Worm (Caenorhabditis elegans) whole organism, early embryonic: ENCODE results near the gene F02C12.2.

Source experiments
- B0310.2 ChIP-seq: sonication (generic microtip); optimal IDR thresholded peaks from 2 replicates; lab custom pipeline; 2016; ENCODE audit warnings: mild to moderate bottlenecking, missing genetic modification characterization, missing compliant biosample characterization
- aly-1 ChIP-seq: sonication (generic microtip); optimal IDR thresholded peaks from 2 replicates; lab custom pipeline; 2016; ENCODE audit warnings: missing genetic modification characterization, missing compliant biosample characterization
- ama-1 ChIP-seq: fragments of 150-350 bp; optimal IDR thresholded peaks from 2 replicates; lab custom pipeline; 2014
- ceh-36 ChIP-seq: sonication (generic microtip); optimal IDR thresholded peaks from 2 replicates; lab custom pipeline; 2016; ENCODE audit warnings: missing genetic modification characterization, inconsistent platforms, missing compliant biosample characterization
- ets-7 ChIP-seq: sonication (generic microtip); optimal IDR thresholded peaks from 2 replicates; lab custom pipeline; 2016; ENCODE audit warnings: missing genotype, missing genetic modification characterization, missing compliant biosample characterization
- flt-1 ChIP-seq: fragments of 200-800 bp; sonication (Bioruptor generic); IDR thresholded peaks from 2 replicates; pipeline ENCODE4 v1.3.6; 2022; ENCODE audit warnings: missing genetic modification characterization, missing compliant biosample characterization
- hmbx-1 ChIP-seq: sonication (generic microtip); optimal IDR thresholded peaks from 2 replicates; lab custom pipeline; 2016; ENCODE audit warnings: mild to moderate bottlenecking, missing genetic modification characterization, missing compliant biosample characterization
- hmg-4 ChIP-seq: fragments of 200-800 bp; sonication (Bioruptor generic); optimal IDR thresholded peaks from 2 replicates; lab custom pipeline; 2018; ENCODE audit warnings: mild to moderate bottlenecking, missing genetic modification characterization, missing compliant biosample characterization
- pes-1 ChIP-seq: fragments of 200-800 bp; sonication (Bioruptor generic); IDR thresholded peaks from 2 replicates; pipeline ENCODE4 v1.3.6; 2022; ENCODE audit warnings: missing genetic modification reagents, missing genetic modification characterization, missing compliant biosample characterization
- scrt-1 ChIP-seq: fragments of 200-800 bp; sonication (Bioruptor generic); IDR thresholded peaks from 2 replicates; pipeline ENCODE4 v1.3.6; 2022; ENCODE audit warnings: missing genetic modification characterization, missing compliant biosample characterization
- tbx-11 ChIP-seq: fragments of 200-800 bp; sonication (Bioruptor generic); IDR thresholded peaks from 2 replicates; pipeline ENCODE4 v1.3.6; 2022; ENCODE audit warnings: missing genetic modification characterization, missing compliant biosample characterization
- tbx-37 ChIP-seq: fragments of 200-800 bp; sonication (Bioruptor generic); conservative IDR thresholded peaks from 2 replicates; pipeline ENCODE4 v1.3.6; 2022; ENCODE audit warnings: missing genetic modification reagents, missing genetic modification characterization, missing compliant biosample characterization
- tra-4 ChIP-seq: sonication (generic microtip); optimal IDR thresholded peaks from 2 replicates; lab custom pipeline; 2017; ENCODE audit warnings: missing genetic modification characterization, missing compliant biosample characterization

- TF ChIP-seq scrt-1 (GFP tag; lab: Robert Waterston, UW): no peak
- TF ChIP-seq tbx-11: no peak
- TF ChIP-seq ama-1 (lab: Kevin White, UChicago): no peak
- TF ChIP-seq pes-1: no peak
- TF ChIP-seq ceh-36 (tag; lab: Kevin White, UChicago): no peak
- TF ChIP-seq aly-1: no peak
- no peak for TF ChIP-seq hmbx-1
- TF ChIP-seq hmg-4 (GFP tag; lab: Kevin White, UChicago): no peak
- no peak for TF ChIP-seq tbx-37 (GFP tag; lab: Robert Waterston, UW)
- TF ChIP-seq B0310.2 (tag; lab: Kevin White, UChicago): no peak
- no peak for TF ChIP-seq flt-1
- no peak for TF ChIP-seq ets-7 (tag; lab: Kevin White, UChicago)
- no peak for TF ChIP-seq tra-4 (tag; lab: Kevin White, UChicago)
These were observed 15.8 kb downstream of the F02C12.2 start for ce11 chrX:13383273-13383672.
